Fruit fly (Drosophila melanogaster): ENCODE results near the gene Rab11.

Rab11 gene

dm6 chr3R:21101453-21102214 is 9.6 kb upstream of the Rab11 start, which contains the start of the genes CG7044 and Tbc1d22 (continued):
- TF ChIP-seq mirr (GFP tag; optimal IDR thresholded peaks at IDR 0.05) (no peak), D (optimal IDR thresholded peaks at IDR 0.05) (no peak), D (GFP tag; optimal IDR thresholded peaks at IDR 0.05) (no peak), CG18599 (GFP tag; optimal IDR thresholded peaks at IDR 0.05) (no peak), chif (GFP tag; optimal IDR thresholded peaks at IDR 0.05) (peak in 1 of 2 experiments; percentile 20), Rx (GFP tag; IDR thresholded peaks at IDR 0.05) (no peak), nerfin-1 (tag; optimal IDR thresholded peaks at IDR 0.05) (no peak), CG13424 (tag; optimal IDR thresholded peaks at IDR 0.05) (peak; percentile 63), Doc3 (GFP tag; IDR thresholded peaks at IDR 0.05; ENCODE audit: partially characterized antibody) (no peak), CG4820 (GFP tag; optimal IDR thresholded peaks at IDR 0.05) (peak; percentile 39), CG8944 (GFP tag; optimal IDR thresholded peaks at IDR 0.05) (peak; percentile 17), slou (GFP tag; optimal IDR thresholded peaks at IDR 0.05) (peak; percentile 25), Dbx (GFP tag; IDR thresholded peaks at IDR 0.05) (peak; percentile 63; the same call in 1 of the 3 replicates), CG8924 (tag; optimal IDR thresholded peaks at IDR 0.05) (peak; percentile 53), Dek (tag; optimal IDR thresholded peaks at IDR 0.05) (peak; percentile 60), CG6683 (GFP tag; optimal IDR thresholded peaks at IDR 0.05) (no peak), sqz (GFP tag; optimal IDR thresholded peaks at IDR 0.05) (no peak), Dip3 (GFP tag; optimal IDR thresholded peaks at IDR 0.05) (peak; percentile 28), CG31388 (GFP tag; optimal IDR thresholded peaks at IDR 0.05) (no peak), CG11456 (GFP tag; IDR thresholded peaks at IDR 0.05) (no peak; the same call in 2 of the 3 replicates), Taf1 (GFP tag; IDR thresholded peaks at IDR 0.05) (no peak), sens-2 (GFP tag; IDR thresholded peaks at IDR 0.05) (no peak), H15 (GFP tag; IDR thresholded peaks at IDR 0.05) (no peak), Xbp1 (GFP tag; optimal IDR thresholded peaks at IDR 0.05) (peak; percentile 71), sob (GFP tag; IDR thresholded peaks at IDR 0.05) (no peak), CG2116 (GFP tag; optimal IDR thresholded peaks at IDR 0.05) (peak; percentile 29), Sin3A (optimal IDR thresholded peaks at IDR 0.05) (peak; percentile 69), bbx (GFP tag; IDR thresholded peaks at IDR 0.05; ENCODE audit: partially characterized antibody) (no peak; the same call in 1 of the 2 replicates), Dll (GFP tag; IDR thresholded peaks at IDR 0.05; ENCODE audit: partially characterized antibody) (peak; percentile 50; the same call in 1 of the 4 replicates), caup (GFP tag; optimal IDR thresholded peaks at IDR 0.05; ENCODE audit: severe bottlenecking) (no peak), NfI (GFP tag; optimal IDR thresholded peaks at IDR 0.05) (peak; percentile 32), CG8765 (GFP tag; IDR thresholded peaks at IDR 0.05) (no peak), ewg (GFP tag; optimal IDR thresholded peaks at IDR 0.05) (peak; percentile 15), vnd (GFP tag; IDR thresholded peaks at IDR 0.05; ENCODE audit: partially characterized antibody) (no peak), CG4328 (GFP tag; optimal IDR thresholded peaks at IDR 0.05) (no peak), CG7271 (tag; optimal IDR thresholded peaks at IDR 0.05) (no peak), CG7357 (GFP tag; IDR thresholded peaks at IDR 0.05) (0 out of 3 replicates have a peak, but pooled peaks have one; percentile 16), Poxn (GFP tag; IDR thresholded peaks at IDR 0.05) (no peak), CG9215 (GFP tag; IDR thresholded peaks at IDR 0.05) (peak; percentile 50; the same call in 1 of the 2 replicates), gro (GFP tag; optimal IDR thresholded peaks at IDR 0.05) (no peak), HLH3B (GFP tag; IDR thresholded peaks at IDR 0.05) (no peak; the same call in 1 of the 2 replicates), Stat92E (GFP tag; optimal IDR thresholded peaks at IDR 0.05) (no peak), CHES-1-like (GFP tag; optimal IDR thresholded peaks at IDR 0.05) (peak; percentile 3), CG1603 (tag; optimal IDR thresholded peaks at IDR 0.05) (no peak), gce (GFP tag; IDR thresholded peaks at IDR 0.05) (no peak), pho (GFP tag; optimal IDR thresholded peaks at IDR 0.05) (peak; percentile 33), CG2712 (tag; optimal IDR thresholded peaks at IDR 0.05) (peak; percentile 72), stc (GFP tag; IDR thresholded peaks at IDR 0.05) (no peak), CG2678 (tag; optimal IDR thresholded peaks at IDR 0.05) (no peak)

Measured in whole organism, embryonic.